Fruit fly (Drosophila melanogaster) whole organism, embryonic: Measurements from ENCODE around the gene MESR3.

ENCODE experiments used
- Atf3 ChIP-seq: fragments of 200-800 bp; sonication (Bioruptor generic); optimal IDR thresholded peaks from 3 replicates; lab custom pipeline; 2016; ENCODE audit warnings: missing biosample characterization, missing genetic modification characterization
- CG10543 ChIP-seq: fragments of 200-800 bp; sonication (Bioruptor generic); optimal IDR thresholded peaks from 3 replicates; lab custom pipeline; 2017; ENCODE audit warnings: missing biosample characterization, mild to moderate bottlenecking, missing genetic modification characterization, moderate library complexity
- CG12942 ChIP-seq: fragments of 200-800 bp; sonication (Bioruptor generic); optimal IDR thresholded peaks from 3 replicates; lab custom pipeline; 2016; ENCODE audit warnings: missing biosample characterization, missing genetic modification characterization
- CG13775 ChIP-seq: fragments of 200-800 bp; sonication (Bioruptor generic); optimal IDR thresholded peaks from 3 replicates; lab custom pipeline; 2017; ENCODE audit warnings: missing biosample characterization, mild to moderate bottlenecking, missing genetic modification characterization
- CG17328 ChIP-seq: fragments of 200-800 bp; sonication (Bioruptor generic); IDR thresholded peaks from 2 replicates; pipeline ENCODE4 v1.3.6; 2022; ENCODE audit warnings: missing biosample characterization, missing genetic modification characterization
- CG17912 ChIP-seq: fragments of 200-800 bp; sonication (Bioruptor generic); optimal IDR thresholded peaks from 2 replicates; lab custom pipeline; 2018; ENCODE audit warnings: missing biosample characterization, mild to moderate bottlenecking, missing genetic modification characterization
- CG2129 ChIP-seq: fragments of 200-800 bp; sonication (Bioruptor generic); IDR thresholded peaks from 2 replicates; pipeline ENCODE4 v1.3.6; 2022; ENCODE audit warnings: missing biosample characterization, missing genetic modification characterization; ENCODE audit not compliant: partially characterized antibody
- CG2199 ChIP-seq: fragments of 200-800 bp; sonication (Bioruptor generic); IDR thresholded peaks from 3 replicates; pipeline ENCODE4 v1.3.6; 2022; ENCODE audit warnings: missing biosample characterization, missing genetic modification characterization
- CG32767 ChIP-seq: fragments of 200-800 bp; sonication (Bioruptor generic); IDR thresholded peaks from 2 replicates; pipeline ENCODE4 v1.3.6; 2022; ENCODE audit warnings: missing biosample characterization, missing genetic modification characterization
- CG3847 ChIP-seq: fragments of 200-800 bp; sonication (Bioruptor generic); IDR thresholded peaks from 2 replicates; pipeline ENCODE4 v1.3.6; 2022; ENCODE audit warnings: missing biosample characterization, missing genetic modification characterization
- CG4360 ChIP-seq: fragments of 200-800 bp; sonication (Bioruptor generic); IDR thresholded peaks from 2 replicates; pipeline ENCODE4 v1.3.6; 2022; ENCODE audit warnings: missing biosample characterization, missing genetic modification characterization
- CG43689 ChIP-seq: fragments of 200-800 bp; sonication (Bioruptor generic); IDR thresholded peaks from 2 replicates; pipeline ENCODE4 v1.3.6; 2022; ENCODE audit warnings: missing biosample characterization, missing genetic modification characterization
- CG6254 ChIP-seq: fragments of 200-800 bp; sonication (Bioruptor generic); optimal IDR thresholded peaks from 3 replicates; lab custom pipeline; 2017; ENCODE audit warnings: mild to moderate bottlenecking, missing biosample characterization, missing genetic modification reagents, missing genetic modification characterization
- CG7556 ChIP-seq: fragments of 200-800 bp; sonication (Bioruptor generic); optimal IDR thresholded peaks from 2 replicates; lab custom pipeline; 2017; ENCODE audit warnings: missing biosample characterization, mild to moderate bottlenecking, missing genetic modification characterization
- CG9215 ChIP-seq: fragments of 200-800 bp; sonication (Bioruptor generic); IDR thresholded peaks from 2 replicates; pipeline ENCODE4 v1.3.6; 2022; ENCODE audit warnings: missing biosample characterization, missing genetic modification characterization
- CG9437 ChIP-seq: fragments of 200-800 bp; sonication (Bioruptor generic); optimal IDR thresholded peaks from 2 replicates; lab custom pipeline; 2018; ENCODE audit warnings: missing biosample characterization, mild to moderate bottlenecking, missing genetic modification characterization
- CG9727 ChIP-seq: fragments of 200-800 bp; sonication (Bioruptor generic); optimal IDR thresholded peaks from 3 replicates; lab custom pipeline; 2017; ENCODE audit warnings: missing biosample characterization, mild to moderate bottlenecking, missing genetic modification characterization
- CG9797 ChIP-seq: fragments of 200-800 bp; sonication (Bioruptor generic); optimal IDR thresholded peaks from 3 replicates; lab custom pipeline; 2018; ENCODE audit warnings: missing biosample characterization, mild to moderate bottlenecking, missing genetic modification characterization
- Chrac-16 ChIP-seq: fragments of 200-800 bp; sonication (Bioruptor generic); optimal IDR thresholded peaks from 3 replicates; lab custom pipeline; 2016; ENCODE audit warnings: missing biosample characterization, missing genetic modification characterization
- Dip3 ChIP-seq: fragments of 200-800 bp; sonication (Bioruptor generic); optimal IDR thresholded peaks from 3 replicates; lab custom pipeline; 2016; ENCODE audit warnings: missing biosample characterization, missing genetic modification characterization
- Eip74EF ChIP-seq, 2 experiments: fragments of 200-800 bp in 1 of 2; fragments of >200 bp in 1 of 2; sonication (Bioruptor generic) in 1 of 2; optimal IDR thresholded peaks; 2 replicates each; lab custom pipeline; 2017 to 2019; ENCODE audit warnings: missing biosample characterization in 2 of 2, missing genetic modification characterization in 2 of 2, mild to moderate bottlenecking in 1 of 2, moderate library complexity in 1 of 2
- HmgD ChIP-seq: fragments of 200-800 bp; sonication (Bioruptor generic); optimal IDR thresholded peaks from 3 replicates; lab custom pipeline; 2016; ENCODE audit warnings: missing biosample characterization, missing genetic modification characterization
- Lim3 ChIP-seq: fragments of 200-800 bp; sonication (Bioruptor generic); IDR thresholded peaks from 2 replicates; pipeline ENCODE4 v1.3.6; 2022; ENCODE audit warnings: missing biosample characterization, missing genetic modification characterization
- Oaz ChIP-seq: fragments of 200-800 bp; sonication (Bioruptor generic); IDR thresholded peaks from 2 replicates; pipeline ENCODE4 v1.3.6; 2022; ENCODE audit warnings: missing biosample characterization, missing genetic modification characterization
- Poxn ChIP-seq: fragments of 200-800 bp; sonication (Bioruptor generic); IDR thresholded peaks from 2 replicates; pipeline ENCODE4 v1.3.6; 2022; ENCODE audit warnings: missing biosample characterization, missing genetic modification characterization
- Scr ChIP-seq: fragments of 200-800 bp; sonication (Bioruptor generic); IDR thresholded peaks from 2 replicates; pipeline ENCODE4 v1.3.6; 2022; ENCODE audit warnings: missing biosample characterization, missing genetic modification characterization; ENCODE audit not compliant: partially characterized antibody
- Sry-β ChIP-seq: fragments of 200-800 bp; sonication (Bioruptor generic); optimal IDR thresholded peaks from 2 replicates; lab custom pipeline; 2018; ENCODE audit warnings: missing biosample characterization, mild to moderate bottlenecking, missing genetic modification characterization, moderate library complexity
- Usf ChIP-seq: fragments of 200-800 bp; sonication (Bioruptor generic); optimal IDR thresholded peaks from 2 replicates; lab custom pipeline; 2017; ENCODE audit warnings: missing genotype, missing biosample characterization, missing genetic modification characterization
- chinmo ChIP-seq: fragments of 200-800 bp; sonication (Bioruptor generic); IDR thresholded peaks from 4 replicates; pipeline ENCODE4 v1.3.6; 2022; ENCODE audit warnings: missing biosample characterization, missing genetic modification characterization; ENCODE audit not compliant: partially characterized antibody
- croc ChIP-seq: fragments of 200-800 bp; sonication (Bioruptor generic); conservative IDR thresholded peaks from 3 replicates; pipeline ENCODE4 v1.3.6; 2022; ENCODE audit warnings: missing biosample characterization, missing genetic modification characterization
- dimm ChIP-seq: fragments of 200-800 bp; sonication (Bioruptor generic); IDR thresholded peaks from 2 replicates; pipeline ENCODE4 v1.3.6; 2022; ENCODE audit warnings: missing biosample characterization, missing genetic modification characterization
- en ChIP-seq: fragments of 200-800 bp; sonication (Bioruptor generic); optimal IDR thresholded peaks from 2 replicates; lab custom pipeline; 2016; ENCODE audit warnings: missing biosample characterization, missing genetic modification characterization
- esg ChIP-seq: fragments of 200-800 bp; sonication (Bioruptor generic); conservative IDR thresholded peaks from 2 replicates; pipeline ENCODE4 v1.3.6; 2022; ENCODE audit warnings: missing biosample characterization, missing genetic modification characterization
- fd96Cb ChIP-seq: fragments of 200-800 bp; sonication (Bioruptor generic); optimal IDR thresholded peaks from 2 replicates; lab custom pipeline; 2018; ENCODE audit warnings: missing biosample characterization, mild to moderate bottlenecking, missing genetic modification characterization, moderate library complexity
- fu2 ChIP-seq: fragments of 200-800 bp; sonication (Bioruptor generic); optimal IDR thresholded peaks from 2 replicates; lab custom pipeline; 2016; ENCODE audit warnings: missing biosample characterization, missing genetic modification characterization
- hb ChIP-seq: fragments of 200-800 bp; sonication (Bioruptor generic); IDR thresholded peaks from 3 replicates; pipeline ENCODE4 v1.3.6; 2022; ENCODE audit warnings: missing biosample characterization, missing genetic modification characterization; ENCODE audit not compliant: partially characterized antibody
- nom ChIP-seq: fragments of 200-800 bp; sonication (Bioruptor generic); optimal IDR thresholded peaks from 2 replicates; lab custom pipeline; 2017; ENCODE audit warnings: missing biosample characterization, missing genetic modification characterization, mild to moderate bottlenecking, moderate library complexity, missing genetic modification reagents
- otp ChIP-seq: fragments of 200-800 bp; sonication (Bioruptor generic); IDR thresholded peaks from 3 replicates; pipeline ENCODE4, ENCODE4 v1.3.6; 2022; ENCODE audit warnings: missing biosample characterization, missing genetic modification characterization
- pum ChIP-seq: fragments of 200-800 bp; sonication (Bioruptor generic); optimal IDR thresholded peaks from 2 replicates; lab custom pipeline; 2016; ENCODE audit warnings: missing biosample characterization, missing genetic modification characterization
- pzg ChIP-seq: fragments of 200-800 bp; sonication (Bioruptor generic); optimal IDR thresholded peaks from 3 replicates; lab custom pipeline; 2018; ENCODE audit warnings: missing biosample characterization, mild to moderate bottlenecking, missing genetic modification characterization, moderate library complexity
- rib ChIP-seq: fragments of 200-800 bp; sonication (Bioruptor generic); IDR thresholded peaks from 2 replicates; pipeline ENCODE4 v1.3.6; 2022; ENCODE audit warnings: missing biosample characterization, missing genetic modification characterization
- ro ChIP-seq: fragments of 200-800 bp; sonication (Bioruptor generic); IDR thresholded peaks from 2 replicates; pipeline ENCODE4 v1.3.6; 2022; ENCODE audit warnings: missing biosample characterization, missing genetic modification characterization
- sd ChIP-seq: fragments of 200-800 bp; sonication (Bioruptor generic); optimal IDR thresholded peaks from 3 replicates; lab custom pipeline; 2018; ENCODE audit warnings: missing biosample characterization, mild to moderate bottlenecking, missing genetic modification characterization, moderate library complexity
- shn ChIP-seq: fragments of 200-800 bp; sonication (Bioruptor generic); optimal IDR thresholded peaks from 3 replicates; lab custom pipeline; 2016; ENCODE audit warnings: missing biosample characterization, missing genetic modification characterization
- slbo ChIP-seq: fragments of 200-800 bp; sonication (Bioruptor generic); IDR thresholded peaks from 2 replicates; pipeline ENCODE4 v1.3.6; 2022; ENCODE audit warnings: missing biosample characterization, missing genetic modification characterization
- stwl ChIP-seq: fragments of 200-800 bp; sonication (Bioruptor generic); optimal IDR thresholded peaks from 3 replicates; lab custom pipeline; 2018; ENCODE audit warnings: missing biosample characterization, mild to moderate bottlenecking, missing genetic modification characterization, moderate library complexity
- tna ChIP-seq: fragments of 200-800 bp; sonication (Bioruptor generic); IDR thresholded peaks from 2 replicates; pipeline ENCODE4 v1.3.6; 2022; ENCODE audit warnings: missing biosample characterization, missing genetic modification characterization; ENCODE audit not compliant: partially characterized antibody
- usp ChIP-seq: fragments of >200 bp; optimal IDR thresholded peaks from 2 replicates; lab custom pipeline; 2017; ENCODE audit warnings: missing biosample characterization, missing genetic modification characterization
- vnd ChIP-seq: fragments of 200-800 bp; sonication (Bioruptor generic); IDR thresholded peaks from 3 replicates; pipeline ENCODE4 v1.3.6; 2022; ENCODE audit warnings: missing biosample characterization, missing genetic modification characterization; ENCODE audit not compliant: partially characterized antibody
- vvl ChIP-seq: fragments of 200-800 bp; sonication (Bioruptor generic); IDR thresholded peaks from 2 replicates; pipeline ENCODE4 v1.3.6; 2022; ENCODE audit warnings: missing biosample characterization, missing genetic modification characterization
- wdn ChIP-seq: fragments of 200-800 bp; sonication (Bioruptor generic); IDR thresholded peaks from 2 replicates; pipeline ENCODE4 v1.3.6; 2022; ENCODE audit warnings: missing biosample characterization, missing genetic modification characterization

Gene MESR3

DNA sequence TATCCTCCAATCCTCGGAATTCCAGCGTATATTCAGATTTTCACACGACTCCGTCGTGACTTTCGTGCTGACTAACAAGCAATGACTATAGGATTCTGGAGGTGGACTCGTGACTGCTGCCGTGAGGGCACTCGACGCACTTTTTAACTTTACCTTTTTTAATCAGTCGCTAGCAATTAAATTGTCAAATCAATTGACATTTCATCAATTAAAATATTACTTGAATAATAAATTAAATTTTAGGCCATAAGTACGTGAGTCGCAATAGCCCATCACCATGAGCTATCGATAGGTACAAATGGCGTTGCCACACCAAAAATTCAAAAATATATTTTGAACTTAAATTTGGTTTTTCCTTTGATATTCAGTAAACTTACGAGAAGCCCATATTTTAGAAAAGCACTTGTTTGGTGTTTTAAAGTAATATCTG, 88.6 kb downstream of the MESR3 start, which contains the start of gene Jwa (continued):
- peak; percentile 81 for TF ChIP-seq Oaz (GFP tag; lab: Robert Waterston, UW)
- peak; percentile 94 for TF ChIP-seq esg (GFP tag; lab: Robert Waterston, UW)
- TF ChIP-seq stwl (tag; lab: Kevin White, UChicago): peak; percentile 72
- TF ChIP-seq CG9727 (GFP tag; lab: Kevin White, UChicago): peak; percentile 81
- peak; percentile 46 for TF ChIP-seq CG17912
- peak; percentile 65 for TF ChIP-seq Lim3 (GFP tag; lab: Robert Waterston, UW)
- peak; percentile 99 for TF ChIP-seq CG2129 (GFP tag; lab: Robert Waterston, UW)
- TF ChIP-seq Dip3 (GFP tag; lab: Kevin White, UChicago): peak; percentile 94
- peak; percentile 70 for TF ChIP-seq pzg
- TF ChIP-seq Usf (GFP tag; lab: Kevin White, UChicago): peak; percentile 66
- TF ChIP-seq tna (GFP tag; lab: Robert Waterston, UW): peak; percentile 95
- peak; percentile 70 for TF ChIP-seq ro (GFP tag; lab: Robert Waterston, UW)
- TF ChIP-seq CG43689: peak; percentile 90
- TF ChIP-seq CG10543 (GFP tag; lab: Kevin White, UChicago): peak; percentile 94
- TF ChIP-seq CG9797 (GFP tag; lab: Kevin White, UChicago): peak; percentile 12
- TF ChIP-seq Chrac-16 (GFP tag; lab: Kevin White, UChicago): peak; percentile 99
- TF ChIP-seq CG32767: peak; percentile 85
- peak; percentile 84 for TF ChIP-seq wdn (GFP tag; lab: Robert Waterston, UW)
- TF ChIP-seq CG7556 (GFP tag; lab: Kevin White, UChicago): peak; percentile 91
- TF ChIP-seq CG13775 (GFP tag; lab: Kevin White, UChicago): peak; percentile 97
- TF ChIP-seq fd96Cb (tag; lab: Kevin White, UChicago): peak; percentile 87
- peak; percentile 83 for TF ChIP-seq Poxn
- TF ChIP-seq CG12942 (GFP tag; lab: Kevin White, UChicago): peak; percentile 98
- TF ChIP-seq pum (GFP tag; lab: Kevin White, UChicago): peak; percentile 96
- TF ChIP-seq dimm: peak; percentile 85
- peak; percentile 28 for TF ChIP-seq CG6254
- peak; percentile 86 for TF ChIP-seq HmgD (GFP tag; lab: Kevin White, UChicago)
- peak; percentile 84 for TF ChIP-seq CG9437 (GFP tag; lab: Kevin White, UChicago)
- peak; percentile 81 for TF ChIP-seq rib (GFP tag; lab: Robert Waterston, UW)
- TF ChIP-seq CG17328: peak; percentile 89
- peak; percentile 98 for TF ChIP-seq slbo (GFP tag; lab: Robert Waterston, UW)
- TF ChIP-seq Scr (GFP tag; lab: Robert Waterston, UW): peak; percentile 99
- peak; percentile 96 for TF ChIP-seq otp
- TF ChIP-seq fu2 (GFP tag; lab: Kevin White, UChicago): peak; percentile 93
- peak; percentile 94 for TF ChIP-seq chinmo (GFP tag; lab: Robert Waterston, UW)
- peak; percentile 57 for TF ChIP-seq en (GFP tag; lab: Kevin White, UChicago)
- peak; percentile 87 for TF ChIP-seq croc (GFP tag; lab: Robert Waterston, UW)
- TF ChIP-seq shn (GFP tag; lab: Kevin White, UChicago): peak; percentile 91
- peak in 1 of 2 experiments; percentile 46 for TF ChIP-seq Eip74EF (GFP tag; optimal IDR thresholded peaks at IDR 0.05; lab: Kevin White, UChicago)
- TF ChIP-seq CG9215 (GFP tag; lab: Robert Waterston, UW): peak; percentile 92
- TF ChIP-seq sd: peak; percentile 85
- no peak; the same call in 1 of the 2 replicates for TF ChIP-seq CG4360 (GFP tag; lab: Robert Waterston, UW)
- peak; percentile 99 for TF ChIP-seq hb (GFP tag; lab: Robert Waterston, UW)
- TF ChIP-seq Sry-β (GFP tag; lab: Kevin White, UChicago): no peak
- peak; percentile 93 for TF ChIP-seq vvl (GFP tag; lab: Robert Waterston, UW)
- TF ChIP-seq CG2199 (GFP tag; lab: Robert Waterston, UW): no peak
- peak; percentile 38 for TF ChIP-seq nom (GFP tag; lab: Kevin White, UChicago)
- peak; percentile 100 for TF ChIP-seq vnd (GFP tag; lab: Robert Waterston, UW)
- TF ChIP-seq Atf3: peak; percentile 92
- no peak for TF ChIP-seq usp (GFP tag; lab: Kevin White, UChicago)
- peak; percentile 96 for TF ChIP-seq CG3847 (GFP tag; lab: Robert Waterston, UW)
